Fruit fly (Drosophila melanogaster) whole organism, embryonic: Measurements from ENCODE around the gene mthl9.

Experiments used
- CG12769 ChIP-seq: fragments of 200-800 bp; sonication (Bioruptor generic); optimal IDR thresholded peaks from 2 replicates; lab custom pipeline; 2019; ENCODE audit warnings: missing biosample characterization, mild to moderate bottlenecking, missing genetic modification characterization, moderate library complexity
- CG12942 ChIP-seq: fragments of 200-800 bp; sonication (Bioruptor generic); optimal IDR thresholded peaks from 3 replicates; lab custom pipeline; 2016; ENCODE audit warnings: missing biosample characterization, missing genetic modification characterization
- CG13624 ChIP-seq: fragments of 200-800 bp; sonication (Bioruptor generic); optimal IDR thresholded peaks from 2 replicates; lab custom pipeline; 2016; ENCODE audit warnings: missing biosample characterization, missing genetic modification characterization
- CG14050 ChIP-seq: fragments of 200-800 bp; sonication (Bioruptor generic); IDR thresholded peaks from 3 replicates; pipeline ENCODE4 v1.3.6; 2022; ENCODE audit warnings: missing biosample characterization, missing genetic modification characterization
- CG1602 ChIP-seq: fragments of 200-800 bp; sonication (Bioruptor generic); optimal IDR thresholded peaks from 3 replicates; lab custom pipeline; 2016; ENCODE audit warnings: missing biosample characterization, missing genetic modification characterization
- CG2120 ChIP-seq: fragments of 200-800 bp; sonication (Bioruptor generic); optimal IDR thresholded peaks from 3 replicates; lab custom pipeline; 2016; ENCODE audit warnings: missing biosample characterization, missing genetic modification characterization
- CG30403 ChIP-seq: fragments of 200-800 bp; sonication (Bioruptor generic); optimal IDR thresholded peaks from 3 replicates; lab custom pipeline; 2016; ENCODE audit warnings: missing biosample characterization, missing genetic modification characterization
- CG31224 ChIP-seq: fragments of 200-800 bp; sonication (Bioruptor generic); IDR thresholded peaks from 2 replicates; pipeline ENCODE4 v1.3.6; 2022; ENCODE audit warnings: missing biosample characterization, missing genetic modification characterization
- CG3163 ChIP-seq: fragments of 200-800 bp; sonication (Bioruptor generic); optimal IDR thresholded peaks from 3 replicates; lab custom pipeline; 2016; ENCODE audit warnings: missing biosample characterization, missing genetic modification characterization
- CG33213 ChIP-seq: fragments of 200-800 bp; sonication (Bioruptor generic); optimal IDR thresholded peaks from 3 replicates; lab custom pipeline; 2016; ENCODE audit warnings: missing biosample characterization, missing genetic modification characterization
- CG34376 ChIP-seq: fragments of 200-800 bp; sonication (Bioruptor generic); optimal IDR thresholded peaks from 2 replicates; lab custom pipeline; 2018; ENCODE audit warnings: missing biosample characterization, mild to moderate bottlenecking, missing genetic modification characterization
- CG3726 ChIP-seq: fragments of 200-800 bp; sonication (Bioruptor generic); IDR thresholded peaks from 3 replicates; pipeline ENCODE4, ENCODE4 v1.3.6; 2022; ENCODE audit warnings: missing biosample characterization, missing genetic modification characterization
- CG6813 ChIP-seq: fragments of 200-800 bp; sonication (Bioruptor generic); optimal IDR thresholded peaks from 2 replicates; lab custom pipeline; 2017; ENCODE audit warnings: missing biosample characterization, missing genetic modification characterization, mild to moderate bottlenecking, moderate library complexity, missing genetic modification reagents
- CG7372 ChIP-seq: fragments of 200-800 bp; sonication (Bioruptor generic); IDR thresholded peaks from 2 replicates; pipeline ENCODE4 v1.3.6; 2022; ENCODE audit warnings: missing biosample characterization, missing genetic modification characterization
- CG8290 ChIP-seq, 3 experiments: fragments of 200-800 bp; sonication (Bioruptor generic); optimal IDR thresholded peaks; 2 replicates each; lab custom pipeline; 2016 to 2019; ENCODE audit warnings: missing biosample characterization in 3 of 3, missing genetic modification characterization in 3 of 3, mild to moderate bottlenecking in 2 of 3, moderate library complexity in 1 of 3
- CG9215 ChIP-seq: fragments of 200-800 bp; sonication (Bioruptor generic); IDR thresholded peaks from 2 replicates; pipeline ENCODE4 v1.3.6; 2022; ENCODE audit warnings: missing biosample characterization, missing genetic modification characterization
- Chrac-16 ChIP-seq: fragments of 200-800 bp; sonication (Bioruptor generic); optimal IDR thresholded peaks from 3 replicates; lab custom pipeline; 2016; ENCODE audit warnings: missing biosample characterization, missing genetic modification characterization
- Dbx ChIP-seq: fragments of 200-800 bp; sonication (Bioruptor generic); IDR thresholded peaks from 3 replicates; pipeline ENCODE4 v1.3.6; 2022; ENCODE audit warnings: missing biosample characterization, missing genetic modification characterization
- Drgx ChIP-seq: fragments of 200-800 bp; sonication (Bioruptor generic); IDR thresholded peaks from 2 replicates; pipeline ENCODE4 v1.3.6; 2022; ENCODE audit warnings: missing biosample characterization, missing genetic modification characterization
- ERR ChIP-seq: fragments of 200-800 bp; sonication (Bioruptor generic); optimal IDR thresholded peaks from 2 replicates; lab custom pipeline; 2016; ENCODE audit warnings: missing biosample characterization, missing genetic modification characterization
- Fer1 ChIP-seq: fragments of 200-800 bp; sonication (Bioruptor generic); optimal IDR thresholded peaks from 2 replicates; lab custom pipeline; 2017; ENCODE audit warnings: missing biosample characterization, mild to moderate bottlenecking, missing genetic modification characterization
- HHEX ChIP-seq: fragments of 200-800 bp; sonication (Bioruptor generic); optimal IDR thresholded peaks from 3 replicates; lab custom pipeline; 2017; ENCODE audit warnings: missing biosample characterization, mild to moderate bottlenecking, missing genetic modification characterization, missing genetic modification reagents
- HLH4C ChIP-seq: fragments of 200-800 bp; sonication (Bioruptor generic); IDR thresholded peaks from 3 replicates; pipeline ENCODE4 v1.3.6; 2022; ENCODE audit warnings: missing biosample characterization, missing genetic modification characterization; ENCODE audit not compliant: partially characterized antibody
- Med ChIP-seq: fragments of 200-800 bp; sonication (Bioruptor generic); peaks from one replicate; lab custom pipeline; 2016; ENCODE audit warnings: missing biosample characterization, missing genetic modification characterization, mild to moderate bottlenecking, inconsistent platforms, moderate library complexity
- Meics ChIP-seq: fragments of 200-800 bp; sonication (Bioruptor generic); optimal IDR thresholded peaks from 2 replicates; lab custom pipeline; 2017; ENCODE audit warnings: missing biosample characterization, mild to moderate bottlenecking, missing genetic modification characterization
- NC2α ChIP-seq: fragments of 200-800 bp; sonication (Bioruptor generic); optimal IDR thresholded peaks from 2 replicates; lab custom pipeline; 2016; ENCODE audit warnings: missing biosample characterization, missing genetic modification characterization
- NFAT ChIP-seq: fragments of 200-800 bp; sonication (Bioruptor generic); IDR thresholded peaks from 2 replicates; pipeline ENCODE4 v1.3.6; 2022; ENCODE audit warnings: missing biosample characterization, missing genetic modification characterization
- Nf-YB ChIP-seq: fragments of 200-800 bp; sonication (Bioruptor generic); optimal IDR thresholded peaks from 3 replicates; lab custom pipeline; 2019; ENCODE audit warnings: missing biosample characterization, mild to moderate bottlenecking, missing genetic modification characterization, moderate library complexity
- NfI ChIP-seq: fragments of 200-800 bp; sonication (Bioruptor generic); optimal IDR thresholded peaks from 3 replicates; lab custom pipeline; 2018; ENCODE audit warnings: missing biosample characterization, mild to moderate bottlenecking, missing genetic modification characterization, moderate library complexity
- Pdp1 ChIP-seq, 2 experiments: fragments of 200-800 bp; sonication (Bioruptor generic); optimal IDR thresholded peaks; 3 replicates each; lab custom pipeline; 2016; ENCODE audit warnings: missing biosample characterization in 2 of 2, missing genetic modification characterization in 2 of 2, mild to moderate bottlenecking in 1 of 2, moderate library complexity in 1 of 2
- Rfx ChIP-seq: fragments of 200-800 bp; sonication (Bioruptor generic); IDR thresholded peaks from 2 replicates; pipeline ENCODE4 v1.3.6; 2022; ENCODE audit warnings: missing biosample characterization, missing genetic modification characterization
- Side ChIP-seq: fragments of 200-800 bp; sonication (Bioruptor generic); optimal IDR thresholded peaks from 2 replicates; lab custom pipeline; 2016; ENCODE audit warnings: missing biosample characterization, missing genetic modification characterization
- Tbp ChIP-seq: fragments of >200 bp; optimal IDR thresholded peaks from 2 replicates; lab custom pipeline; 2018; ENCODE audit warnings: missing biosample characterization, missing genetic modification characterization
- ac ChIP-seq: fragments of 200-800 bp; sonication (Bioruptor generic); optimal IDR thresholded peaks from 3 replicates; lab custom pipeline; 2017; ENCODE audit warnings: missing biosample characterization, mild to moderate bottlenecking, missing genetic modification characterization
- ara ChIP-seq: fragments of 200-800 bp; sonication (Bioruptor generic); IDR thresholded peaks from 2 replicates; pipeline ENCODE4 v1.3.6; 2022; ENCODE audit warnings: missing biosample characterization, missing genetic modification characterization
- chinmo ChIP-seq: fragments of 200-800 bp; sonication (Bioruptor generic); IDR thresholded peaks from 4 replicates; pipeline ENCODE4 v1.3.6; 2022; ENCODE audit warnings: missing biosample characterization, missing genetic modification characterization; ENCODE audit not compliant: partially characterized antibody
- cwo ChIP-seq: fragments of 200-800 bp; sonication (Bioruptor generic); optimal IDR thresholded peaks from 3 replicates; lab custom pipeline; 2017; ENCODE audit warnings: missing biosample characterization, missing genetic modification characterization, mild to moderate bottlenecking, moderate library complexity, missing genetic modification reagents
- dan ChIP-seq: fragments of 200-800 bp; sonication (Bioruptor generic); IDR thresholded peaks from 2 replicates; pipeline ENCODE4 v1.3.6; 2022; ENCODE audit warnings: missing biosample characterization, missing genetic modification characterization
- gem ChIP-seq: fragments of 200-800 bp; sonication (Bioruptor generic); optimal IDR thresholded peaks from 2 replicates; lab custom pipeline; 2019; ENCODE audit warnings: missing biosample characterization, mild to moderate bottlenecking, missing genetic modification characterization, moderate library complexity
- grau ChIP-seq: fragments of 200-800 bp; optimal IDR thresholded peaks from 3 replicates; lab custom pipeline; 2019; ENCODE audit warnings: missing biosample characterization, mild to moderate bottlenecking, missing genetic modification characterization, moderate library complexity
- hkb ChIP-seq, 2 experiments: fragments of 200-800 bp in 1 of 2; fragments of >200 bp in 1 of 2; sonication (Bioruptor generic) in 1 of 2; IDR thresholded peaks in 1 of 2; optimal IDR thresholded peaks in 1 of 2; 2 replicates each; pipeline versions ENCODE4 v1.3.6 to Lab custom; 2017 to 2022; ENCODE audit warnings: missing biosample characterization in 1 of 2, missing genetic modification characterization in 1 of 2
- kah ChIP-seq: fragments of 200-800 bp; sonication (Bioruptor generic); optimal IDR thresholded peaks from 2 replicates; lab custom pipeline; 2018; ENCODE audit warnings: missing biosample characterization, mild to moderate bottlenecking, missing genetic modification characterization
- klu ChIP-seq: fragments of 200-800 bp; sonication (Bioruptor generic); IDR thresholded peaks from 2 replicates; pipeline ENCODE4 v1.3.6; 2022; ENCODE audit warnings: missing biosample characterization, missing genetic modification characterization
- lab ChIP-seq: fragments of 200-800 bp; sonication (Bioruptor generic); optimal IDR thresholded peaks from 3 replicates; lab custom pipeline; 2017; ENCODE audit warnings: missing biosample characterization, missing genetic modification characterization, mild to moderate bottlenecking, moderate library complexity, missing genetic modification reagents
- lilli ChIP-seq: fragments of 200-800 bp; sonication (Bioruptor generic); optimal IDR thresholded peaks from 3 replicates; lab custom pipeline; 2016; ENCODE audit warnings: missing biosample characterization, missing genetic modification characterization
- lmd ChIP-seq: fragments of 200-800 bp; sonication (Bioruptor generic); IDR thresholded peaks from 2 replicates; pipeline ENCODE4 v1.3.6; 2022; ENCODE audit warnings: missing biosample characterization, missing genetic modification characterization
- p53 ChIP-seq: fragments of 200-800 bp; sonication (Bioruptor generic); optimal IDR thresholded peaks from 2 replicates; lab custom pipeline; 2016; ENCODE audit warnings: missing biosample characterization, missing genetic modification characterization
- row ChIP-seq: fragments of 200-800 bp; sonication (Bioruptor generic); IDR thresholded peaks from 3 replicates; pipeline ENCODE4 v1.3.6; 2022; ENCODE audit warnings: missing biosample characterization, missing genetic modification characterization
- sens ChIP-seq: fragments of 200-800 bp; sonication (Bioruptor generic); peaks from one replicate; lab custom pipeline; 2016; ENCODE audit warnings: missing biosample characterization, missing genetic modification characterization

mthl9 gene

dm6 chr3L:350651-351228 is 18.6 kb upstream of the mthl9 start (continued):
- no peak for TF ChIP-seq HLH4C (GFP tag; lab: Robert Waterston, UW)
- peak; percentile 61 for TF ChIP-seq CG9215
- no peak for TF ChIP-seq Tbp (GFP tag; lab: Kevin White, UChicago)
- TF ChIP-seq row: peak; percentile 88
- TF ChIP-seq NC2α (GFP tag; lab: Kevin White, UChicago): no peak
- TF ChIP-seq NFAT: peak; percentile 39; the same call in 1 of the 2 replicates
- TF ChIP-seq Side (GFP tag; lab: Kevin White, UChicago): peak; percentile 51
- peak; percentile 79 for TF ChIP-seq Fer1 (GFP tag; lab: Kevin White, UChicago)
- TF ChIP-seq p53 (GFP tag; lab: Kevin White, UChicago): no peak
- TF ChIP-seq Dbx (GFP tag; lab: Robert Waterston, UW): peak; percentile 85
- peak; percentile 75 for TF ChIP-seq CG30403
- peak; percentile 59 for TF ChIP-seq Chrac-16 (GFP tag; lab: Kevin White, UChicago)
- TF ChIP-seq CG3726 (GFP tag; lab: Robert Waterston, UW): peak; percentile 52; the same call in 1 of the 3 replicates
- TF ChIP-seq NfI (GFP tag; lab: Kevin White, UChicago): peak; percentile 43
- peak; percentile 42 for TF ChIP-seq Nf-YB (GFP tag; lab: Kevin White, UChicago)
- TF ChIP-seq CG31224: peak; percentile 69
- peak; percentile 83 for TF ChIP-seq CG13624 (GFP tag; lab: Kevin White, UChicago)
- TF ChIP-seq CG12942: no peak
- peak; percentile 5 for TF ChIP-seq CG3163 (GFP tag; lab: Kevin White, UChicago)
- TF ChIP-seq CG1602 (GFP tag; lab: Kevin White, UChicago): peak; percentile 23
- TF ChIP-seq ara (GFP tag; lab: Robert Waterston, UW): peak; percentile 70
- TF ChIP-seq CG7372 (GFP tag; lab: Robert Waterston, UW): no peak
- no peak for TF ChIP-seq hkb (optimal IDR thresholded peaks at IDR 0.05; lab: Kevin White, UChicago)
- TF ChIP-seq hkb (GFP tag; IDR thresholded peaks at IDR 0.05; lab: Robert Waterston, UW): peak; percentile 90
- peak; percentile 45 for TF ChIP-seq CG33213 (GFP tag; lab: Kevin White, UChicago)

- TF ChIP-seq chinmo (GFP tag; lab: Robert Waterston, UW): 0 out of 4 replicates have a peak, but pooled peaks have one; percentile 9
- peak; percentile 1 for TF ChIP-seq Meics (GFP tag; lab: Kevin White, UChicago)
- TF ChIP-seq sens (GFP tag; lab: Kevin White, UChicago): peak; percentile 84
- no peak for TF ChIP-seq CG14050 (GFP tag; lab: Robert Waterston, UW)
- TF ChIP-seq ac (GFP tag; lab: Kevin White, UChicago): no peak
- TF ChIP-seq Med: peak; percentile 55
- TF ChIP-seq grau (tag; lab: Kevin White, UChicago): peak; percentile 45
- TF ChIP-seq Drgx (GFP tag; lab: Robert Waterston, UW): 0 out of 2 replicates have a peak, but pooled peaks have one; percentile 12
- TF ChIP-seq kah (GFP tag; lab: Kevin White, UChicago): peak; percentile 56
- peak; percentile 5 for TF ChIP-seq gem
- TF ChIP-seq cwo: peak; percentile 12
- TF ChIP-seq CG2120 (GFP tag; lab: Kevin White, UChicago): peak; percentile 16
- 0 out of 2 replicates have a peak, but pooled peaks have one; percentile 6 for TF ChIP-seq lmd (GFP tag; lab: Robert Waterston, UW)
- TF ChIP-seq lab (GFP tag; lab: Kevin White, UChicago): peak; percentile 6
- TF ChIP-seq CG34376 (GFP tag; lab: Kevin White, UChicago): peak; percentile 72
- peak in 1 of 2 experiments; percentile 41 for TF ChIP-seq Pdp1 (GFP tag; optimal IDR thresholded peaks at IDR 0.05; lab: Kevin White, UChicago)
- peak; percentile 14 for TF ChIP-seq HHEX (GFP tag; lab: Kevin White, UChicago)
- no peak for TF ChIP-seq CG8290 (GFP tag; optimal IDR thresholded peaks at IDR 0.05; lab: Kevin White, UChicago)
- peak in 1 of 2 experiments; percentile 25 for TF ChIP-seq CG8290 (tag; optimal IDR thresholded peaks at IDR 0.05; lab: Kevin White, UChicago)
- TF ChIP-seq ERR (GFP tag; lab: Kevin White, UChicago): peak; percentile 39
- TF ChIP-seq dan (GFP tag; lab: Robert Waterston, UW): no peak
- no peak for TF ChIP-seq NfI (GFP tag; lab: Kevin White, UChicago)
- TF ChIP-seq lilli (GFP tag; lab: Kevin White, UChicago): peak; percentile 33
- TF ChIP-seq CG6813 (GFP tag; lab: Kevin White, UChicago): peak; percentile 0
- TF ChIP-seq klu (GFP tag; lab: Robert Waterston, UW): no peak
- TF ChIP-seq Rfx (GFP tag; lab: Robert Waterston, UW): peak; percentile 24; the same call in 1 of the 2 replicates
- TF ChIP-seq row: peak; percentile 49; the same call in 2 of the 3 replicates
- peak; percentile 26 for TF ChIP-seq CG12769
These were observed 17.6 kb upstream of the mthl9 start for dm6 chr3L:349751-350150.
